Worm (Caenorhabditis elegans) whole organism, young adult: ENCODE results near the gene C49C3.8.

Experiments used
- F49E8.2 ChIP-seq: sonication (generic microtip); optimal IDR thresholded peaks from 3 replicates; lab custom pipeline; 2017; ENCODE audit warnings: missing genetic modification characterization, mild to moderate bottlenecking, missing compliant biosample characterization, antibody characterized with exemption, moderate library complexity; ENCODE audit not compliant: insufficient read depth
- K12H6.12 ChIP-seq: fragments of 200-800 bp; sonication (Bioruptor generic); optimal IDR thresholded peaks from 2 replicates; lab custom pipeline; 2018; ENCODE audit warnings: mild to moderate bottlenecking, missing genetic modification characterization, missing compliant biosample characterization
- Y56A3A.18 ChIP-seq: fragments of 200-800 bp; sonication (Bioruptor generic); IDR thresholded peaks from 2 replicates; pipeline ENCODE4 v1.3.6; 2022; ENCODE audit warnings: missing genetic modification reagents, missing genetic modification characterization, missing compliant biosample characterization
- dox-1 ChIP-seq: fragments of 200-800 bp; sonication (Bioruptor generic); IDR thresholded peaks from 2 replicates; pipeline ENCODE4 v1.3.6; 2022; ENCODE audit warnings: missing genetic modification reagents, missing genetic modification characterization, missing compliant biosample characterization
- dpl-1 ChIP-seq: fragments of 150-350 bp; optimal IDR thresholded peaks from 2 replicates; lab custom pipeline; 2014; ENCODE audit warnings: missing biosample characterization, missing genetic modification reagents, missing genetic modification characterization
- pha-4 ChIP-seq: fragments of 150-350 bp; sonication (generic microtip); optimal IDR thresholded peaks from 2 replicates; lab custom pipeline; 2014; ENCODE audit warnings: missing biosample characterization, missing genetic modification reagents, missing genetic modification characterization
- sea-2 ChIP-seq: fragments of 200-800 bp; sonication (Bioruptor generic); IDR thresholded peaks from 2 replicates; pipeline ENCODE4 v1.3.6; 2022; ENCODE audit warnings: missing genetic modification characterization, missing compliant biosample characterization

DNA sequence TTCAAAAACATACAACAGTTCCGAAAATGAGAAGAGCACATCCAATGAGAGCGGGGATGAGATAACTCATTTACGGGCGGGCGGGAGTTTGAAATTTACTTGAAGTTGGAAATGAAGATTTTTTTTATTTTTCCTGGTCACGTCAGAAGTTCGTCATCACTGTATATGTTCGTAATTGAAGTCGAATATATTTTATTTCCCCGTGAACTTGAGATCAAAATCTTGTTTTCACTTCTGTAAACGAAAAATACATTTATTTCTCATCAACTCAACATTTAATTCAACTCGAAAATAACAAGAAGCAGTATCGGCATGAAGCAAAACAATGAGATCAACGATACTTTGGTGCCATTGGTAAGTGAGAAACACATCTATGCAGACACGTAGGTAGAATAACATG is 18.6 kb upstream of the C49C3.8 start, which contains the start of gene C49C3.20:
- TF ChIP-seq Y56A3A.18 (GFP tag; lab: Robert Waterston, UW) (no peak), dox-1 (GFP tag; lab: Robert Waterston, UW) (no peak), pha-4 (tag; lab: Kevin White, UChicago) (no peak), sea-2 (no peak), F49E8.2 (tag; lab: Kevin White, UChicago) (no peak), K12H6.12 (tag; lab: Kevin White, UChicago) (no peak), dpl-1 (GFP tag; lab: Kevin White, UChicago) (no peak)
